Worm (Caenorhabditis elegans) whole organism, L4 larva: ENCODE measurements around the gene let-2.

Experiments used
- F37D6.2 ChIP-seq: sonication (generic microtip); optimal IDR thresholded peaks from 2 replicates; lab custom pipeline; 2016; ENCODE audit warnings: mild to moderate bottlenecking, missing genetic modification characterization, missing compliant biosample characterization
- R02D3.7 ChIP-seq: fragments of 150-350 bp; sonication (generic microtip); optimal IDR thresholded peaks from 3 replicates; lab custom pipeline; 2014; ENCODE audit warnings: missing biosample characterization, missing genetic modification characterization
- T20F7.1 ChIP-seq: fragments of 200-800 bp; sonication (Bioruptor generic); optimal IDR thresholded peaks from 2 replicates; lab custom pipeline; 2018; ENCODE audit warnings: mild to moderate bottlenecking, missing genetic modification characterization, missing compliant biosample characterization
- Y48G9A.11 ChIP-seq: fragments of 200-800 bp; sonication (Bioruptor generic); IDR thresholded peaks from 2 replicates; pipeline ENCODE4 v1.3.6; 2022; ENCODE audit warnings: missing genetic modification reagents, missing genetic modification characterization, missing compliant biosample characterization
- arid-1 ChIP-seq: fragments of 200-800 bp; sonication (Bioruptor generic); conservative IDR thresholded peaks from 2 replicates; pipeline ENCODE4 v1.3.6; 2022; ENCODE audit warnings: missing genetic modification reagents, missing genetic modification characterization, missing compliant biosample characterization
- ceh-28 ChIP-seq: fragments of 150-350 bp; optimal IDR thresholded peaks from 2 replicates; lab custom pipeline; 2014; ENCODE audit warnings: missing biosample characterization, missing genetic modification reagents, missing genetic modification characterization
- ceh-82 ChIP-seq: sonication (generic microtip); optimal IDR thresholded peaks from 2 replicates; lab custom pipeline; 2017; ENCODE audit warnings: missing biosample characterization, missing genetic modification characterization
- cey-2 ChIP-seq: sonication (generic microtip); optimal IDR thresholded peaks from 3 replicates; lab custom pipeline; 2017; ENCODE audit warnings: missing genetic modification characterization, mild to moderate bottlenecking, missing compliant biosample characterization, antibody characterized with exemption, borderline replicate concordance; ENCODE audit not compliant: insufficient read depth
- ctbp-1 ChIP-seq: fragments of 200-800 bp; sonication (Bioruptor generic); IDR thresholded peaks from 2 replicates; pipeline ENCODE4 v1.3.6; 2022; ENCODE audit warnings: missing genetic modification reagents, missing genetic modification characterization, missing compliant biosample characterization
- daf-16 ChIP-seq, 3 experiments: sonication (generic microtip); optimal IDR thresholded peaks; 2 replicates each; lab custom pipeline; 2016 to 2017; ENCODE audit warnings: missing genetic modification characterization in 3 of 3, missing genetic modification reagents in 3 of 3, mild to moderate bottlenecking in 2 of 3, missing compliant biosample characterization in 2 of 3, missing biosample characterization in 1 of 3, moderate library complexity in 1 of 3
- daf-19 ChIP-seq: fragments of 200-800 bp; sonication (Bioruptor generic); conservative IDR thresholded peaks from 2 replicates; pipeline ENCODE4 v1.3.6; 2022; ENCODE audit warnings: missing genetic modification characterization, missing compliant biosample characterization
- dmd-6 ChIP-seq: fragments of 200-800 bp; sonication (Bioruptor generic); IDR thresholded peaks from 2 replicates; pipeline ENCODE4 v1.3.6; 2022; ENCODE audit warnings: missing genetic modification reagents, missing genetic modification characterization, missing compliant biosample characterization
- dpl-1 ChIP-seq: fragments of 150-350 bp; optimal IDR thresholded peaks from 2 replicates; lab custom pipeline; 2014; ENCODE audit warnings: missing biosample characterization, missing genetic modification reagents, missing genetic modification characterization
- duxl-1 ChIP-seq: sonication (generic microtip); optimal IDR thresholded peaks from 2 replicates; lab custom pipeline; 2016; ENCODE audit warnings: mild to moderate bottlenecking, missing genetic modification characterization, moderate library complexity, missing compliant biosample characterization; ENCODE audit not compliant: poor library complexity
- egl-27 ChIP-seq: sonication (generic microtip); optimal IDR thresholded peaks from 3 replicates; lab custom pipeline; 2017; ENCODE audit warnings: missing biosample characterization, missing genetic modification reagents, missing genetic modification characterization
- fos-1 ChIP-seq: fragments of 150-350 bp; optimal IDR thresholded peaks from 2 replicates; lab custom pipeline; 2014; ENCODE audit warnings: missing biosample characterization, missing genetic modification characterization
- gei-8 ChIP-seq: fragments of 200-800 bp; sonication (Bioruptor generic); optimal IDR thresholded peaks from 2 replicates; lab custom pipeline; 2018; ENCODE audit warnings: mild to moderate bottlenecking, missing genetic modification characterization, missing compliant biosample characterization
- hlh-11 ChIP-seq: fragments of 200-800 bp; sonication (Bioruptor generic); optimal IDR thresholded peaks from 2 replicates; lab custom pipeline; 2018; ENCODE audit warnings: mild to moderate bottlenecking, missing genetic modification characterization, missing compliant biosample characterization
- lin-1 ChIP-seq: fragments of 200-800 bp; sonication (Bioruptor generic); IDR thresholded peaks from 2 replicates; pipeline ENCODE4 v1.3.6; 2022; ENCODE audit warnings: missing genetic modification reagents, missing genetic modification characterization, missing compliant biosample characterization
- lin-38 ChIP-seq: fragments of 200-800 bp; sonication (Bioruptor generic); IDR thresholded peaks from 2 replicates; pipeline ENCODE4 v1.3.6; 2022; ENCODE audit warnings: missing genetic modification reagents, missing genetic modification characterization, missing compliant biosample characterization
- lir-3 ChIP-seq: sonication (generic microtip); optimal IDR thresholded peaks from 2 replicates; lab custom pipeline; 2016; ENCODE audit warnings: mild to moderate bottlenecking, missing genetic modification characterization, missing compliant biosample characterization
- madf-9 ChIP-seq: fragments of 200-800 bp; sonication (Bioruptor generic); conservative IDR thresholded peaks from 2 replicates; pipeline ENCODE4 v1.3.6; 2022; ENCODE audit warnings: missing genetic modification reagents, missing genetic modification characterization, missing compliant biosample characterization
- mdl-1 ChIP-seq, 2 experiments: fragments of 150-350 bp in 1 of 2; sonication (generic microtip) in 1 of 2; optimal IDR thresholded peaks; 2 replicates each; lab custom pipeline; 2014 to 2017; ENCODE audit warnings: missing biosample characterization in 2 of 2, missing genetic modification characterization in 2 of 2
- mes-2 ChIP-seq: sonication (generic microtip); optimal IDR thresholded peaks from 2 replicates; lab custom pipeline; 2016; ENCODE audit warnings: missing genotype, mild to moderate bottlenecking, missing genetic modification characterization, missing compliant biosample characterization; ENCODE audit not compliant: poor library complexity, severe bottlenecking
- mxl-2 ChIP-seq: fragments of 200-800 bp; sonication (Bioruptor generic); conservative IDR thresholded peaks from 2 replicates; pipeline ENCODE4 v1.3.6; 2022; ENCODE audit warnings: missing genetic modification reagents, missing genetic modification characterization, missing compliant biosample characterization
- nhr-102 ChIP-seq: sonication (generic microtip); optimal IDR thresholded peaks from 2 replicates; lab custom pipeline; 2016; ENCODE audit warnings: mild to moderate bottlenecking, missing genetic modification characterization, moderate library complexity, missing compliant biosample characterization
- nhr-11 ChIP-seq: fragments of 150-350 bp; optimal IDR thresholded peaks from 2 replicates; lab custom pipeline; 2014; ENCODE audit warnings: missing biosample characterization, missing genetic modification characterization
- nhr-111 ChIP-seq: fragments of 200-800 bp; sonication (Bioruptor generic); optimal IDR thresholded peaks from 2 replicates; lab custom pipeline; 2018; ENCODE audit warnings: mild to moderate bottlenecking, missing genetic modification characterization, missing compliant biosample characterization
- nhr-41 ChIP-seq: fragments of 200-800 bp; sonication (Bioruptor generic); IDR thresholded peaks from 2 replicates; pipeline ENCODE4 v1.3.6; 2022; ENCODE audit warnings: missing genetic modification reagents, missing genetic modification characterization, missing compliant biosample characterization
- nhr-76 ChIP-seq: fragments of 150-350 bp; optimal IDR thresholded peaks from 2 replicates; lab custom pipeline; 2014; ENCODE audit warnings: missing biosample characterization, missing genetic modification characterization
- rbr-2 ChIP-seq: sonication (generic microtip); optimal IDR thresholded peaks from 2 replicates; lab custom pipeline; 2016; ENCODE audit warnings: missing genotype, missing genetic modification characterization, missing compliant biosample characterization
- sdz-12 ChIP-seq: fragments of 200-800 bp; sonication (Bioruptor generic); optimal IDR thresholded peaks from 2 replicates; lab custom pipeline; 2018; ENCODE audit warnings: mild to moderate bottlenecking, missing genetic modification characterization, missing compliant biosample characterization
- set-16 ChIP-seq: fragments of 200-800 bp; sonication (Bioruptor generic); IDR thresholded peaks from 2 replicates; pipeline ENCODE4 v1.3.6; 2022; ENCODE audit warnings: missing genetic modification reagents, missing genetic modification characterization, missing compliant biosample characterization
- snpc-1.2 ChIP-seq: fragments of 200-800 bp; sonication (Bioruptor generic); IDR thresholded peaks from 2 replicates; pipeline ENCODE4 v1.3.6; 2022; ENCODE audit warnings: missing genetic modification reagents, missing genetic modification characterization, missing compliant biosample characterization
- snpc-4 ChIP-seq: fragments of 150-350 bp; optimal IDR thresholded peaks from 2 replicates; lab custom pipeline; 2014; ENCODE audit warnings: missing biosample characterization, missing genetic modification characterization
- spr-1 ChIP-seq: sonication (generic microtip); optimal IDR thresholded peaks from 2 replicates; lab custom pipeline; 2016; ENCODE audit warnings: mild to moderate bottlenecking, missing genetic modification characterization, missing compliant biosample characterization
- tag-97 ChIP-seq: fragments of 200-800 bp; sonication (Bioruptor generic); IDR thresholded peaks from 2 replicates; pipeline ENCODE4 v1.3.6; 2022; ENCODE audit warnings: missing genetic modification characterization, missing compliant biosample characterization
- unc-130 ChIP-seq: sonication (generic microtip); optimal IDR thresholded peaks from 2 replicates; lab custom pipeline; 2016; ENCODE audit warnings: missing genetic modification reagents, missing genetic modification characterization, missing compliant biosample characterization
- unc-39 ChIP-seq: sonication (generic microtip); optimal IDR thresholded peaks from 2 replicates; lab custom pipeline; 2017; ENCODE audit warnings: missing biosample characterization, missing genetic modification characterization
- unc-62 ChIP-seq, 3 experiments: fragments of 150-350 bp in 1 of 3; sonication (generic microtip); optimal IDR thresholded peaks in 2 of 3; peaks in 1 of 3; 1 replicate in 1 of 3; 2 replicates in 2 of 3; lab custom pipeline; 2014 to 2017; ENCODE audit warnings: missing biosample characterization in 3 of 3, missing genetic modification characterization in 3 of 3, missing genetic modification reagents in 3 of 3, missing genotype in 1 of 3
- zfp-2 ChIP-seq: sonication (generic microtip); optimal IDR thresholded peaks from 2 replicates; lab custom pipeline; 2016; ENCODE audit warnings: mild to moderate bottlenecking, missing genetic modification characterization, missing compliant biosample characterization
- ztf-7 ChIP-seq: fragments of 150-350 bp; optimal IDR thresholded peaks from 2 replicates; lab custom pipeline; 2014; ENCODE audit warnings: missing biosample characterization, missing genetic modification characterization

let-2 gene

DNA sequence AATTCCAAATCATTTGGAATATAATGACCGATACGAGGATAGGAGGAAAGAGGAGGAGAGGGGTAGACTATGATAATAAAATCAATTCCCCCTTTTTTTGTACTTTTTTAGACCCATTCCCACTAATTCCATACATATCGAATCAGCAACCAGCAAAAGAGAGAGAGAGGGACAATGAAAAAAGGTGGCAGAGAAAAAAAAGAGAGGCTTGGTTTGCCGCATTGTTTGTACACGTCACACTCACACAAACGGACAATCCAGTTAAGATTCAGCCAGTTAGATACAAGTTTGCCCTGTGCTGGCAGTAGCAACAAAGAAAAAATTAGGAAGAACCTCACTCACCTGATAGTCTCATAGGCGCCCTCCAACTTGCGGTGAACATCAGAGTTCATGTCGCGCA, 11.8 kb upstream of the let-2 start:
- TF ChIP-seq snpc-4 (no peak), nhr-102 (no peak), daf-19 (GFP tag; lab: Robert Waterston, UW) (no peak), unc-39 (tag; lab: Kevin White, UChicago) (no peak), dmd-6 (no peak), sdz-12 (no peak), cey-2 (no peak), mxl-2 (GFP tag; lab: Robert Waterston, UW) (no peak), ceh-82 (tag; lab: Kevin White, UChicago) (no peak), fos-1 (no peak), lir-3 (tag; lab: Kevin White, UChicago) (no peak), snpc-1.2 (GFP tag; lab: Robert Waterston, UW) (no peak), unc-130 (no peak), madf-9 (GFP tag; lab: Robert Waterston, UW) (no peak)

DNA sequence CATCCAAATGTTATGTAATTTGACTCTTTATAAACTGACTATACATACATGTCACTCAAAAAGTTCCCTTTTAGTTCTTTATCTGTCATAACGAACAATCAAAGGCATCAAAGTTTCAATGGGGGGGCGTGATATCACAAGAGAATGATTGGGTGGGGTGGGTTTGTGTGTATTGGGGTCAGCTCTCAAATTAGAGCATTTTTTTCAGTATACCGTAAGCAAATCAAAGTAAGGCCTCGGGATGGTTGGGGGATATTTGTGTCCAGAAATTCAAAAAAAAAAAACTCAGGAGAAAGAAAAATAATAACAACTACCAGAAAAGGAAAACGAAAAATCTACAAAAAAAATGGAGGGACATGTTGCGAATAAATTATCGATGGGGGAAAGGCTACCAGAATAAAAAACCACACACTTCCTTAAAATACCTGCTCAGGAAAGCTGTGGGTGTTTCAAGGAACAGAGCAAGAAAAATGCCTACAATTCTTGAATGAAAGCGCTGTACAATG, 9.3 kb upstream of the let-2 start, which contains the start of gene F01G12.18:
Gene F01G12.18, minus strand, starts transcription at position 51 of the 506 bp plus-strand sequence.
- TF ChIP-seq ceh-28 (tag; lab: Kevin White, UChicago): no peak
- no peak for TF ChIP-seq duxl-1 (tag; lab: Kevin White, UChicago)
- TF ChIP-seq lin-38 (GFP tag; lab: Robert Waterston, UW): no peak
- no peak for TF ChIP-seq nhr-41 (GFP tag; lab: Robert Waterston, UW)
- no peak for TF ChIP-seq Y48G9A.11 (GFP tag; lab: Robert Waterston, UW)
- TF ChIP-seq unc-62 (GFP tag; optimal IDR thresholded peaks at IDR 0.05 in 1 of 2; lab: Kevin White, UChicago): peak in 1 of 2 experiments; percentile 98
- TF ChIP-seq unc-62 (tag; optimal IDR thresholded peaks at IDR 0.05; lab: Kevin White, UChicago): no peak
- no peak for TF ChIP-seq snpc-4
- peak; percentile 23; the same call in 1 of the 2 replicates for TF ChIP-seq dmd-6

DNA sequence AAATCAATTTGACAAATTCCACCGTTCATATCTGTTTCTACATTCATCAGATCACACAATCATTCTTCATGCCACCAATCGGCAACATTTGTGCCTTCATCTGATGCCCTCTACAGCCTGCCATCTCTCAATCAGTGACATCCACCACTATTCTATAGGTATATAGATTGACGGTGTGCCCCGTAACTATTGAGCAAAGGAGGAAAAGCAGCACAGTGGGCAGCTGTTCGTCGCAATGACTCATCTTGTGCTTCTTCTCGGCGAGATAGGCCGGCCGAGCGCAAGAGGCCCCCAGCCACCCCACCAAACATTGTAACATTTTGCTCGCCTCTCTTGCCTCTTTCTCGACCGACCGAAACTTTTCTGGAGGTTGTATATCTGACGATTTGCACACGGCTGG, 3.0 kb upstream of the let-2 start:
- no peak for TF ChIP-seq egl-27 (tag; lab: Kevin White, UChicago)
- no peak for TF ChIP-seq F37D6.2
- TF ChIP-seq gei-8 (GFP tag; lab: Kevin White, UChicago): no peak
- peak; percentile 51 for TF ChIP-seq set-16 (GFP tag; lab: Robert Waterston, UW)
- peak; percentile 76 for TF ChIP-seq hlh-11 (tag; lab: Kevin White, UChicago)
- no peak for TF ChIP-seq unc-62 (GFP tag; optimal IDR thresholded peaks at IDR 0.05 in 1 of 2; lab: Kevin White, UChicago)
- TF ChIP-seq unc-62 (tag; optimal IDR thresholded peaks at IDR 0.05; lab: Kevin White, UChicago): no peak
- TF ChIP-seq daf-16 (GFP tag; optimal IDR thresholded peaks at IDR 0.05; lab: Kevin White, UChicago): peak in 1 of 2 experiments; percentile 75
- no peak for TF ChIP-seq daf-16 (tag; optimal IDR thresholded peaks at IDR 0.05; lab: Kevin White, UChicago)
- TF ChIP-seq nhr-11 (tag; lab: Kevin White, UChicago): peak; percentile 33
- peak; percentile 20 for TF ChIP-seq mes-2 (tag; lab: Kevin White, UChicago)

DNA sequence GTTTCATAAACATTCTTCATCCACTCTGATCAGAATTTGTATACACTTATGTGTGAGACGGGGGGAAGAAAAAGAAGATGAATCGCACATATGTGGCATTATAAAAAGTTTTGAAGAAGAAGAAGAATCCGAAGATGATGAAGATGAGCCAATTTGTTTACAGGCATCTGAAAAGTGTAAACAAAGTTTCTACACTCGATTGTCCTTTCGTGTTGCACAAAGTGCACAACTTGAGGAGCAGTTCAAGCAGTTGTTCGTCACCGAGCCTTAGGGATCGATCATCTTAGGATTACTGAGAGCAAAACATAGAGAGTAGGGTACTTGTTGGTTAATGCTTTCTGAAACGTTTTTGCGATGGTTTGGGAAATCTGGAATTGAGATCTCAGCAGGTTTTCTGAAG, 2.0 kb upstream of the let-2 start:
- TF ChIP-seq nhr-111 (GFP tag; lab: Kevin White, UChicago) (no peak), mes-2 (tag; lab: Kevin White, UChicago) (no peak), daf-16 (GFP tag; optimal IDR thresholded peaks at IDR 0.05; lab: Kevin White, UChicago) (peak in 1 of 2 experiments; percentile 57), daf-16 (tag; optimal IDR thresholded peaks at IDR 0.05; lab: Kevin White, UChicago) (no peak)

DNA sequence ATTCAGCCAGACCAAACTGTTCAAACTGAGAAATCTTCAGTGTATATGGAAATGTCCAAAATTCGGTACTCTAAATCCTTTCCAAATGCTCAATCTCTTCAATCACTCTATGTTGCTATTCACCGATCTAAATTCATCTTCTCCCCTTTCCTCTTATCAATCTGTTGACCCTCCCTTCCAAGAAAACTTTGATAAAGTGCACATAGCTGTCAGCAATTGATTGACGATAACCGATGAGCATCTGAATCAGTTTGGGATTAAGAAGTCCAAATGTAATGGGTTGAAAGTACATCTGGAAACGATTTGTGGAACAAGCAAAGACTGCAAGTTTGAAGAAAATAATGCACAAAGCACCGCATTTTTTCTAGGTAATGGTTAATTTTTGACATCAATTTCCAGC, 833 bp upstream of the let-2 start:
- TF ChIP-seq R02D3.7 (tag; lab: Kevin White, UChicago) (no peak), ctbp-1 (GFP tag; lab: Robert Waterston, UW) (no peak), rbr-2 (tag; lab: Kevin White, UChicago) (no peak), spr-1 (tag; lab: Kevin White, UChicago) (no peak), sdz-12 (no peak), zfp-2 (no peak), tag-97 (no peak), dpl-1 (GFP tag; lab: Kevin White, UChicago) (no peak), nhr-76 (tag; lab: Kevin White, UChicago) (no peak), lin-1 (GFP tag; lab: Robert Waterston, UW) (no peak), T20F7.1 (GFP tag; lab: Kevin White, UChicago) (no peak), ztf-7 (tag; lab: Kevin White, UChicago) (no peak), arid-1 (GFP tag; lab: Robert Waterston, UW) (no peak), daf-16 (GFP tag; optimal IDR thresholded peaks at IDR 0.05; lab: Kevin White, UChicago) (no peak), daf-16 (tag; optimal IDR thresholded peaks at IDR 0.05; lab: Kevin White, UChicago) (no peak), mdl-1 (tag; optimal IDR thresholded peaks at IDR 0.05; lab: Kevin White, UChicago) (no peak)
